Worm (Caenorhabditis elegans): ENCODE results near the gene dnj-14.

ce11 chrX:4662293-4662825 lies 49.2 kb downstream of the dnj-14 start:
- TF ChIP-seq scrt-1 (GFP tag; IDR thresholded peaks at IDR 0.05): no peak
- no peak for TF ChIP-seq ama-1 (optimal IDR thresholded peaks at IDR 0.05)
- no peak for TF ChIP-seq hnd-1 (tag; optimal IDR thresholded peaks at IDR 0.05)
- no peak for TF ChIP-seq ceh-36 (tag; optimal IDR thresholded peaks at IDR 0.05)
- TF ChIP-seq tbx-11 (GFP tag; IDR thresholded peaks at IDR 0.05): no peak
- no peak for TF ChIP-seq hmbx-1 (tag; optimal IDR thresholded peaks at IDR 0.05)
- no peak for TF ChIP-seq aly-1 (tag; optimal IDR thresholded peaks at IDR 0.05)
- TF ChIP-seq flt-1 (GFP tag; IDR thresholded peaks at IDR 0.05): no peak
- TF ChIP-seq B0310.2 (tag; optimal IDR thresholded peaks at IDR 0.05): no peak
- no peak for TF ChIP-seq sea-1 (GFP tag; conservative IDR thresholded peaks at IDR 0.05)
- TF ChIP-seq tbx-37 (GFP tag; conservative IDR thresholded peaks at IDR 0.05): no peak
- no peak for TF ChIP-seq pes-1 (GFP tag; IDR thresholded peaks at IDR 0.05)
- TF ChIP-seq hmg-4 (GFP tag; optimal IDR thresholded peaks at IDR 0.05): no peak
